Worm (Caenorhabditis elegans): Measurements from ENCODE around the gene tatn-1.

ce11 chrX:14745218-14745617 is 45.6 kb upstream of the tatn-1 start:
- TF ChIP-seq W03F9.2 (tag; optimal IDR thresholded peaks at IDR 0.05) (no peak), dao-5 (tag; optimal IDR thresholded peaks at IDR 0.05) (no peak), him-1 (tag; optimal IDR thresholded peaks at IDR 0.05) (no peak)

Measured in whole organism, L4/young adult.